Worm (Caenorhabditis elegans): ENCODE results near the gene C11E4.6.

ce11 chrX:9616919-9617318 lies 6.6 kb downstream of the C11E4.6 start, which contains the start of gene C11E4.7:
- TF ChIP-seq blmp-1 (tag; optimal IDR thresholded peaks at IDR 0.05) (no peak), ztf-11 (tag; optimal IDR thresholded peaks at IDR 0.05) (no peak)

All from whole organism, mixed stage, embryonic.